Fruit fly (Drosophila melanogaster) Kc167 (cell line): ENCODE data around the gene nom.

ENCODE experiments used
- Sin3A ChIP-seq: fragments of >200 bp; optimal IDR thresholded peaks from 2 replicates; lab custom pipeline; 2018; ENCODE audit warnings: missing external identifiers
- psq ChIP-seq: fragments of >200 bp; optimal IDR thresholded peaks from 2 replicates; lab custom pipeline; 2017; ENCODE audit warnings: missing external identifiers

- TF ChIP-seq Sin3A (no peak), psq (lab: Kevin White, UChicago) (no peak)
Observed at dm6 chr3R:8741941-8742340, 19.0 kb downstream of the nom start.
